Worm (Caenorhabditis elegans): Measurements from ENCODE around the gene C49A9.10.

ce11 chrIV:6219429-6219828 is 13.3 kb upstream of the C49A9.10 start, which contains the start of gene C49A9.4:
- TF ChIP-seq elt-2 (tag; optimal IDR thresholded peaks at IDR 0.05) (no peak), ttx-3 (tag; optimal IDR thresholded peaks at IDR 0.05) (no peak), rnt-1 (tag; optimal IDR thresholded peaks at IDR 0.05) (no peak), pag-3 (tag; optimal IDR thresholded peaks at IDR 0.05; ENCODE audit: borderline replicate concordance) (no peak), nhr-232 (tag; optimal IDR thresholded peaks at IDR 0.05) (no peak)
